Fruit fly (Drosophila melanogaster) whole organism, adult: ENCODE measurements around the gene CG43246.
A peak's percentile ranks its signal among the peaks of the same experiment; 100 is the strongest.

Source experiments
- CG11617 ChIP-seq: fragments of 200-800 bp; sonication (Bioruptor generic); optimal IDR thresholded peaks from 2 replicates; lab custom pipeline; 2017; ENCODE audit warnings: mild to moderate bottlenecking, missing biosample characterization, missing genetic modification reagents, missing genetic modification characterization
- CG12768 ChIP-seq: fragments of 200-800 bp; sonication (Bioruptor generic); optimal IDR thresholded peaks from 2 replicates; lab custom pipeline; 2017; ENCODE audit warnings: missing biosample characterization, missing genetic modification characterization, mild to moderate bottlenecking, moderate library complexity, missing genetic modification reagents
- CG14711 ChIP-seq: fragments of 200-800 bp; sonication (Bioruptor generic); optimal IDR thresholded peaks from 2 replicates; lab custom pipeline; 2018; ENCODE audit warnings: missing biosample characterization, mild to moderate bottlenecking, missing genetic modification characterization, moderate library complexity
- CG1620 ChIP-seq: fragments of 200-800 bp; sonication (Bioruptor generic); optimal IDR thresholded peaks from 2 replicates; lab custom pipeline; 2016; ENCODE audit warnings: missing biosample characterization, missing genetic modification characterization
- CG33017 ChIP-seq: fragments of 200-800 bp; sonication (Bioruptor generic); optimal IDR thresholded peaks from 2 replicates; lab custom pipeline; 2018; ENCODE audit warnings: missing biosample characterization, mild to moderate bottlenecking, missing genetic modification characterization, moderate library complexity
- CG5204 ChIP-seq: fragments of 200-800 bp; sonication (Bioruptor generic); optimal IDR thresholded peaks from 2 replicates; lab custom pipeline; 2016; ENCODE audit warnings: missing biosample characterization, missing genetic modification characterization
- CG7045 ChIP-seq: fragments of 200-800 bp; sonication (Bioruptor generic); optimal IDR thresholded peaks from 2 replicates; lab custom pipeline; 2017; ENCODE audit warnings: missing biosample characterization, mild to moderate bottlenecking, missing genetic modification characterization
- CG7101 ChIP-seq: fragments of 200-800 bp; sonication (Bioruptor generic); optimal IDR thresholded peaks from 2 replicates; lab custom pipeline; 2018; ENCODE audit warnings: missing biosample characterization, mild to moderate bottlenecking, missing genetic modification characterization, moderate library complexity
- Clk ChIP-seq: fragments of 200-800 bp; sonication (Bioruptor generic); optimal IDR thresholded peaks from 2 replicates; lab custom pipeline; 2017; ENCODE audit warnings: missing biosample characterization, missing genetic modification characterization
- Crg-1 ChIP-seq: fragments of 200-800 bp; sonication (Bioruptor generic); optimal IDR thresholded peaks from 2 replicates; lab custom pipeline; 2016; ENCODE audit warnings: missing biosample characterization, missing genetic modification characterization
- Hr96 ChIP-seq: fragments of 200-800 bp; sonication (Bioruptor generic); optimal IDR thresholded peaks from 2 replicates; lab custom pipeline; 2016; ENCODE audit warnings: missing biosample characterization, missing genetic modification characterization
- Mnt ChIP-seq: fragments of 200-800 bp; sonication (Bioruptor generic); optimal IDR thresholded peaks from 2 replicates; lab custom pipeline; 2016; ENCODE audit warnings: missing biosample characterization, mild to moderate bottlenecking, missing genetic modification characterization
- bab1 ChIP-seq: fragments of 200-800 bp; sonication (Bioruptor generic); optimal IDR thresholded peaks from 3 replicates; lab custom pipeline; 2019; ENCODE audit warnings: missing biosample characterization, mild to moderate bottlenecking, missing genetic modification characterization, moderate library complexity
- cic ChIP-seq: fragments of 200-800 bp; sonication (Bioruptor generic); optimal IDR thresholded peaks from 2 replicates; lab custom pipeline; 2017; ENCODE audit warnings: missing biosample characterization, mild to moderate bottlenecking, missing genetic modification characterization, moderate library complexity
- cnc ChIP-seq, 2 experiments: fragments of >200 bp; optimal IDR thresholded peaks; 2 replicates each; lab custom pipeline; 2017
- kay ChIP-seq: fragments of 200-800 bp; sonication (Bioruptor generic); peaks from one replicate; lab custom pipeline; 2016; ENCODE audit warnings: missing biosample characterization, missing genetic modification characterization, borderline replicate concordance
- ovo ChIP-seq: fragments of 200-800 bp; sonication (Bioruptor generic); optimal IDR thresholded peaks from 2 replicates; lab custom pipeline; 2016; ENCODE audit warnings: missing biosample characterization, missing genetic modification characterization
- pad ChIP-seq: fragments of 200-800 bp; sonication (Bioruptor generic); optimal IDR thresholded peaks from 3 replicates; lab custom pipeline; 2017; ENCODE audit warnings: missing biosample characterization, missing genetic modification characterization, mild to moderate bottlenecking, moderate library complexity, missing genetic modification reagents
- tj ChIP-seq: fragments of 200-800 bp; sonication (Bioruptor generic); optimal IDR thresholded peaks from 3 replicates; lab custom pipeline; 2017; ENCODE audit warnings: missing biosample characterization, mild to moderate bottlenecking, missing genetic modification characterization, moderate library complexity
- toe ChIP-seq: fragments of 200-800 bp; sonication (Bioruptor generic); optimal IDR thresholded peaks from 2 replicates; lab custom pipeline; 2016; ENCODE audit warnings: missing biosample characterization, missing genetic modification characterization

Gene CG43246

DNA sequence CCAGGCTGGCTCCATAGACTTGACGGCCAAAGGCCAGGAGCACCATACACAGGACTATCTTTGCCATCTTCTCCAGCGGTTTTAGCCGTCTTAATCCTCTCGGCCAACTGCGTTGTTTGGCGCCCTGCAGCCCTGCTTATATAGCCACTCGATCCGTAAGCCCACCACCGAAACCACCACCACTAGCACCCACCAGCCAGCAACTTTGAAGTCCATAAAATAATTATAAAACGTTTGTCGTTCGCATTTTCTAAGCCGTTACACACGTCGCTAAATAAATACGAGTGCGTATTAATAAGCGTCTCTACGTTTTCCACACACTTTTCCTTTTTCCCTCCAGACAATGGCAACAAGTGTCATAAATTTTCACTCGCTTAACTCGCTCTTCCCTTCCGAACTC lies 24.2 kb downstream of the CG43246 start, which contains the start of gene Lk:
Gene Lk (minus strand): TSS at position 101 of the 400 bp plus-strand sequence.
- no peak for TF ChIP-seq CG7101 (tag; lab: Kevin White, UChicago)
- TF ChIP-seq CG33017 (tag; lab: Kevin White, UChicago) = no peak
- no peak for TF ChIP-seq cic (GFP tag; lab: Kevin White, UChicago)
- TF ChIP-seq pad (GFP tag; lab: Kevin White, UChicago) = no peak
- no peak for TF ChIP-seq Mnt (GFP tag; lab: Kevin White, UChicago)
- TF ChIP-seq toe (GFP tag; lab: Kevin White, UChicago) = no peak
- no peak for TF ChIP-seq ovo (GFP tag; lab: Kevin White, UChicago)
- TF ChIP-seq CG5204 (GFP tag; lab: Kevin White, UChicago) = no peak
- no peak for TF ChIP-seq bab1 (GFP tag; lab: Kevin White, UChicago)
- no peak for TF ChIP-seq CG14711 (tag; lab: Kevin White, UChicago)
- no peak for TF ChIP-seq CG1620 (GFP tag; lab: Kevin White, UChicago)
- no peak for TF ChIP-seq tj (GFP tag; lab: Kevin White, UChicago)
- no peak for TF ChIP-seq CG11617 (GFP tag; lab: Kevin White, UChicago)
- TF ChIP-seq CG7045 (GFP tag; lab: Kevin White, UChicago) = no peak
- no peak for TF ChIP-seq Clk (GFP tag; lab: Kevin White, UChicago)
- TF ChIP-seq cnc (optimal IDR thresholded peaks at IDR 0.05; lab: Kevin White, UChicago) = no peak
- TF ChIP-seq Hr96 (GFP tag; lab: Kevin White, UChicago) = no peak
- no peak for TF ChIP-seq CG12768 (GFP tag; lab: Kevin White, UChicago)
- TF ChIP-seq Crg-1 (GFP tag; lab: Kevin White, UChicago) = no peak
- TF ChIP-seq kay = no peak

dm6 chr3L:14562672-14563071 lies 26.2 kb downstream of the CG43246 start:
- no peak for TF ChIP-seq toe (GFP tag; lab: Kevin White, UChicago)
- TF ChIP-seq CG5204 (GFP tag; lab: Kevin White, UChicago) = no peak
- TF ChIP-seq tj (GFP tag; lab: Kevin White, UChicago) = no peak
- peak; percentile 23 for TF ChIP-seq pad (GFP tag; lab: Kevin White, UChicago)
- TF ChIP-seq Crg-1 (GFP tag; lab: Kevin White, UChicago) = no peak
- TF ChIP-seq CG33017 (tag; lab: Kevin White, UChicago) = no peak
- no peak for TF ChIP-seq CG7045 (GFP tag; lab: Kevin White, UChicago)
- TF ChIP-seq CG7101 (tag; lab: Kevin White, UChicago) = no peak
- TF ChIP-seq Mnt (GFP tag; lab: Kevin White, UChicago) = no peak
- TF ChIP-seq cic (GFP tag; lab: Kevin White, UChicago) = no peak
- no peak for TF ChIP-seq CG11617 (GFP tag; lab: Kevin White, UChicago)
- no peak for TF ChIP-seq bab1 (GFP tag; lab: Kevin White, UChicago)
- no peak for TF ChIP-seq CG14711 (tag; lab: Kevin White, UChicago)
- peak; percentile 51 for TF ChIP-seq kay

- no peak for TF ChIP-seq kay
- no peak for TF ChIP-seq CG33017 (tag; lab: Kevin White, UChicago)
- TF ChIP-seq toe (GFP tag; lab: Kevin White, UChicago) = no peak
- TF ChIP-seq bab1 (GFP tag; lab: Kevin White, UChicago) = no peak
- TF ChIP-seq CG7045 (GFP tag; lab: Kevin White, UChicago) = no peak
- TF ChIP-seq CG12768 (GFP tag; lab: Kevin White, UChicago) = no peak
- TF ChIP-seq CG14711 (tag; lab: Kevin White, UChicago) = no peak
- no peak for TF ChIP-seq CG11617 (GFP tag; lab: Kevin White, UChicago)
- no peak for TF ChIP-seq tj (GFP tag; lab: Kevin White, UChicago)
- no peak for TF ChIP-seq Clk (GFP tag; lab: Kevin White, UChicago)
Measured at dm6 chr3L:14563461-14563860, 27.0 kb downstream of the CG43246 start.

dm6 chr3L:14564404-14564803 lies 28.0 kb downstream of the CG43246 start:
- TF ChIP-seq bab1 (GFP tag; lab: Kevin White, UChicago) (no peak), ovo (GFP tag; lab: Kevin White, UChicago) (peak; percentile 61), CG11617 (GFP tag; lab: Kevin White, UChicago) (no peak), tj (GFP tag; lab: Kevin White, UChicago) (no peak), toe (GFP tag; lab: Kevin White, UChicago) (no peak), CG5204 (GFP tag; lab: Kevin White, UChicago) (no peak), Clk (GFP tag; lab: Kevin White, UChicago) (no peak), CG12768 (GFP tag; lab: Kevin White, UChicago) (peak; percentile 1), cic (GFP tag; lab: Kevin White, UChicago) (no peak), CG7101 (tag; lab: Kevin White, UChicago) (peak; percentile 64), Mnt (GFP tag; lab: Kevin White, UChicago) (peak; percentile 16), kay (no peak), Hr96 (GFP tag; lab: Kevin White, UChicago) (no peak), CG7045 (GFP tag; lab: Kevin White, UChicago) (no peak), CG1620 (GFP tag; lab: Kevin White, UChicago) (peak; percentile 40), CG14711 (tag; lab: Kevin White, UChicago) (no peak), Crg-1 (GFP tag; lab: Kevin White, UChicago) (peak; percentile 65), pad (GFP tag; lab: Kevin White, UChicago) (peak; percentile 13), CG33017 (tag; lab: Kevin White, UChicago) (no peak), cnc (optimal IDR thresholded peaks at IDR 0.05; lab: Kevin White, UChicago) (no peak)

- TF ChIP-seq CG33017 (tag; lab: Kevin White, UChicago) (no peak), Clk (GFP tag; lab: Kevin White, UChicago) (no peak), CG12768 (GFP tag; lab: Kevin White, UChicago) (no peak), CG7045 (GFP tag; lab: Kevin White, UChicago) (no peak), Crg-1 (GFP tag; lab: Kevin White, UChicago) (no peak), CG14711 (tag; lab: Kevin White, UChicago) (no peak), CG7101 (tag; lab: Kevin White, UChicago) (no peak), CG11617 (GFP tag; lab: Kevin White, UChicago) (no peak), ovo (GFP tag; lab: Kevin White, UChicago) (no peak), pad (GFP tag; lab: Kevin White, UChicago) (no peak), CG1620 (GFP tag; lab: Kevin White, UChicago) (no peak), tj (GFP tag; lab: Kevin White, UChicago) (no peak), Mnt (GFP tag; lab: Kevin White, UChicago) (no peak), Hr96 (GFP tag; lab: Kevin White, UChicago) (no peak), cic (GFP tag; lab: Kevin White, UChicago) (no peak), CG5204 (GFP tag; lab: Kevin White, UChicago) (no peak), toe (GFP tag; lab: Kevin White, UChicago) (no peak)
Measured at dm6 chr3L:14565134-14565587, 28.7 kb downstream of the CG43246 start.
